Worm (Caenorhabditis elegans) whole organism, L3 larva: ENCODE results near the gene Y46D2A.1.

Source experiments
- ama-1 ChIP-seq: fragments of 150-350 bp; optimal IDR thresholded peaks from 2 replicates; lab custom pipeline; 2018
- lin-15B ChIP-seq: fragments of 150-350 bp; optimal IDR thresholded peaks from 2 replicates; lab custom pipeline; 2014; ENCODE audit warnings: missing biosample characterization, missing genetic modification characterization

- TF ChIP-seq lin-15B (tag; lab: Kevin White, UChicago) (no peak), ama-1 (lab: Kevin White, UChicago) (no peak)
These were observed 27.5 kb downstream of the Y46D2A.1 start, which contains the start of gene F14D2.8 for ce11 chrII:3349820-3350291.
